Fruit fly (Drosophila melanogaster): ENCODE results near the gene RpS5a.

The RpS5a gene

dm6 chrX:17142940-17143534 lies 5.0 kb downstream of the RpS5a start, which contains the start of the genes mei-217 and mei-218 (continued):
- TF ChIP-seq Nf-YC (tag; optimal IDR thresholded peaks at IDR 0.05) (no peak), CG18764 (GFP tag; optimal IDR thresholded peaks at IDR 0.05) (no peak), mam (GFP tag; optimal IDR thresholded peaks at IDR 0.05) (peak; percentile 8), dysf (GFP tag; IDR thresholded peaks at IDR 0.05) (0 out of 3 replicates have a peak, but pooled peaks have one; percentile 20), kay (GFP tag; optimal IDR thresholded peaks at IDR 0.05) (no peak), phol (tag; optimal IDR thresholded peaks at IDR 0.05) (peak; percentile 41), cwo (GFP tag; optimal IDR thresholded peaks at IDR 0.05) (no peak), wek (GFP tag; optimal IDR thresholded peaks at IDR 0.05) (no peak), her (GFP tag; optimal IDR thresholded peaks at IDR 0.05) (no peak), NFAT (GFP tag; IDR thresholded peaks at IDR 0.05) (no peak), HLH3B (GFP tag; IDR thresholded peaks at IDR 0.05) (no peak), wdn (GFP tag; IDR thresholded peaks at IDR 0.05) (no peak), CrebB (tag; optimal IDR thresholded peaks at IDR 0.05) (no peak), CG3407 (GFP tag; optimal IDR thresholded peaks at IDR 0.05) (no peak), BEAF-32 (GFP tag; optimal IDR thresholded peaks at IDR 0.05) (peak; percentile 84), Gsc (GFP tag; IDR thresholded peaks at IDR 0.05) (no peak), Myb (GFP tag; optimal IDR thresholded peaks at IDR 0.05) (peak; percentile 1), unpg (GFP tag; optimal IDR thresholded peaks at IDR 0.05) (no peak), CG4424 (GFP tag; optimal IDR thresholded peaks at IDR 0.05) (peak; percentile 22), CkIIα-i1 (GFP tag; IDR thresholded peaks at IDR 0.05) (no peak), D (optimal IDR thresholded peaks at IDR 0.05) (no peak), D (GFP tag; optimal IDR thresholded peaks at IDR 0.05) (no peak), knrl (GFP tag; IDR thresholded peaks at IDR 0.05; ENCODE audit: partially characterized antibody) (peak; percentile 71; the same call in 2 of the 3 replicates), CG3995 (GFP tag; optimal IDR thresholded peaks at IDR 0.05) (peak; percentile 46), Ptx1 (GFP tag; IDR thresholded peaks at IDR 0.05) (no peak), rib (GFP tag; IDR thresholded peaks at IDR 0.05) (no peak), fu2 (GFP tag; optimal IDR thresholded peaks at IDR 0.05) (no peak), CG10274 (GFP tag; optimal IDR thresholded peaks at IDR 0.05) (no peak), CG15696 (tag; optimal IDR thresholded peaks at IDR 0.05) (peak; percentile 8), MBD-R2 (GFP tag; IDR thresholded peaks at IDR 0.05) (peak; percentile 37; the same call in 1 of the 2 replicates), inv (GFP tag; IDR thresholded peaks at IDR 0.05; ENCODE audit: partially characterized antibody) (peak; percentile 63), CG13424 (tag; optimal IDR thresholded peaks at IDR 0.05) (peak; percentile 32), Doc3 (GFP tag; IDR thresholded peaks at IDR 0.05; ENCODE audit: partially characterized antibody) (peak; percentile 66; the same call in 1 of the 3 replicates), HLH4C (GFP tag; IDR thresholded peaks at IDR 0.05; ENCODE audit: partially characterized antibody) (peak; percentile 70), Opbp (GFP tag; IDR thresholded peaks at IDR 0.05; ENCODE audit: partially characterized antibody) (peak; percentile 26; the same call in 1 of the 3 replicates), tna (GFP tag; IDR thresholded peaks at IDR 0.05; ENCODE audit: partially characterized antibody) (no peak), CG32532 (GFP tag; IDR thresholded peaks at IDR 0.05) (0 out of 2 replicates have a peak, but pooled peaks have one; percentile 17), CG18011 (GFP tag; optimal IDR thresholded peaks at IDR 0.05) (no peak), CG18262 (tag; optimal IDR thresholded peaks at IDR 0.05) (peak; percentile 32), gem (tag; optimal IDR thresholded peaks at IDR 0.05) (no peak), CG11504 (tag; optimal IDR thresholded peaks at IDR 0.05) (no peak), CG17802 (tag; optimal IDR thresholded peaks at IDR 0.05) (no peak), Sry-β (GFP tag; optimal IDR thresholded peaks at IDR 0.05) (peak; percentile 68), HLH54F (GFP tag; optimal IDR thresholded peaks at IDR 0.05) (no peak), trh (GFP tag; optimal IDR thresholded peaks at IDR 0.05) (no peak), Bteb2 (GFP tag; optimal IDR thresholded peaks at IDR 0.05) (no peak), CG14014 (GFP tag; IDR thresholded peaks at IDR 0.05) (no peak), Rfx (GFP tag; IDR thresholded peaks at IDR 0.05) (0 out of 2 replicates have a peak, but pooled peaks have one; percentile 36), NC2β (GFP tag; optimal IDR thresholded peaks at IDR 0.05) (no peak), bcd (GFP tag; optimal IDR thresholded peaks at IDR 0.05) (no peak)

Data from whole organism, embryonic.